Fruit fly (Drosophila melanogaster): Measurements from ENCODE around the gene mip130.
A peak's percentile ranks its signal among the peaks of the same experiment; 100 is the strongest.

The mip130 gene

dm6 chrX:1900123-1900818, 7.8 kb upstream of the mip130 start, which contains the start of gene arm:
Gene arm (minus strand): TSS chrX:1900646.
- TF ChIP-seq BEAF-32 (GFP tag; optimal IDR thresholded peaks at IDR 0.05) (peak; percentile 56), row (GFP tag; IDR thresholded peaks at IDR 0.05) (peak; percentile 38; the same call in 2 of the 3 replicates), Dref (GFP tag; IDR thresholded peaks at IDR 0.05) (peak; percentile 65), mam (GFP tag; optimal IDR thresholded peaks at IDR 0.05) (peak; percentile 11), mirr (GFP tag; optimal IDR thresholded peaks at IDR 0.05) (no peak), al (GFP tag; IDR thresholded peaks at IDR 0.05) (no peak), pzg (GFP tag; optimal IDR thresholded peaks at IDR 0.05) (peak; percentile 29), pum (GFP tag; optimal IDR thresholded peaks at IDR 0.05) (no peak), sens (GFP tag) (peak; percentile 61), Sry-δ (GFP tag; optimal IDR thresholded peaks at IDR 0.05) (peak; percentile 77), CG4820 (GFP tag; optimal IDR thresholded peaks at IDR 0.05) (peak; percentile 26), Dp (GFP tag; optimal IDR thresholded peaks at IDR 0.05) (peak; percentile 82), CG9932 (GFP tag; IDR thresholded peaks at IDR 0.05) (0 out of 2 replicates have a peak, but pooled peaks have one; percentile 42), Dll (GFP tag; IDR thresholded peaks at IDR 0.05; ENCODE audit: partially characterized antibody) (0 out of 4 replicates have a peak, but pooled peaks have one; percentile 35), Pdp1 (GFP tag; optimal IDR thresholded peaks at IDR 0.05) (peak in 1 of 2 experiments; percentile 21), ewg (GFP tag; optimal IDR thresholded peaks at IDR 0.05) (no peak), CG12659 (GFP tag; optimal IDR thresholded peaks at IDR 0.05) (peak; percentile 6), CG4617 (GFP tag; optimal IDR thresholded peaks at IDR 0.05; ENCODE audit: borderline replicate concordance) (peak; percentile 19), CG12299 (tag; optimal IDR thresholded peaks at IDR 0.05) (no peak), CG2202 (tag; optimal IDR thresholded peaks at IDR 0.05) (no peak), CG2120 (GFP tag; optimal IDR thresholded peaks at IDR 0.05) (peak; percentile 43), gfzf (GFP tag; optimal IDR thresholded peaks at IDR 0.05) (peak; percentile 16), zfh2 (GFP tag; optimal IDR thresholded peaks at IDR 0.05) (peak; percentile 2), CG14710 (tag; optimal IDR thresholded peaks at IDR 0.05) (peak; percentile 6), sqz (GFP tag; optimal IDR thresholded peaks at IDR 0.05) (peak; percentile 23), E2f2 (GFP tag; IDR thresholded peaks at IDR 0.05) (peak; percentile 85), CG15514 (GFP tag; optimal IDR thresholded peaks at IDR 0.05) (peak; percentile 11), lilli (GFP tag; optimal IDR thresholded peaks at IDR 0.05) (peak; percentile 11), CG17186 (GFP tag; optimal IDR thresholded peaks at IDR 0.05) (peak; percentile 61), jumu (GFP tag; optimal IDR thresholded peaks at IDR 0.05) (peak; percentile 10), trem (tag; optimal IDR thresholded peaks at IDR 0.05) (peak; percentile 98), Med (GFP tag) (peak; percentile 20), CoRest (tag; optimal IDR thresholded peaks at IDR 0.05) (peak; percentile 4), CG10267 (tag; optimal IDR thresholded peaks at IDR 0.05) (peak; percentile 19), jing (GFP tag; optimal IDR thresholded peaks at IDR 0.05) (no peak), HLH4C (GFP tag; IDR thresholded peaks at IDR 0.05; ENCODE audit: partially characterized antibody) (peak; percentile 26; the same call in 1 of the 3 replicates), amos (GFP tag; IDR thresholded peaks at IDR 0.05; ENCODE audit: partially characterized antibody) (peak; percentile 26; the same call in 1 of the 2 replicates), cato (GFP tag; optimal IDR thresholded peaks at IDR 0.05; ENCODE audit: borderline replicate concordance) (no peak), CG11247 (GFP tag; IDR thresholded peaks at IDR 0.05) (no peak), CG32767 (GFP tag; IDR thresholded peaks at IDR 0.05) (0 out of 2 replicates have a peak, but pooled peaks have one; percentile 9), CG14667 (GFP tag; IDR thresholded peaks at IDR 0.05) (no peak), CG17802 (tag; optimal IDR thresholded peaks at IDR 0.05) (peak; percentile 24), knrl (GFP tag; IDR thresholded peaks at IDR 0.05; ENCODE audit: partially characterized antibody) (0 out of 3 replicates have a peak, but pooled peaks have one; percentile 11), hth (optimal IDR thresholded peaks at IDR 0.05) (no peak), Atf-2 (GFP tag; optimal IDR thresholded peaks at IDR 0.05) (no peak), CG12104 (GFP tag; optimal IDR thresholded peaks at IDR 0.05) (no peak), CG3847 (GFP tag; IDR thresholded peaks at IDR 0.05) (0 out of 2 replicates have a peak, but pooled peaks have one; percentile 10), CG6683 (GFP tag; optimal IDR thresholded peaks at IDR 0.05) (no peak)
